Fruit fly (Drosophila melanogaster): ENCODE results near the gene tal-3A.

tal-3A gene

DNA sequence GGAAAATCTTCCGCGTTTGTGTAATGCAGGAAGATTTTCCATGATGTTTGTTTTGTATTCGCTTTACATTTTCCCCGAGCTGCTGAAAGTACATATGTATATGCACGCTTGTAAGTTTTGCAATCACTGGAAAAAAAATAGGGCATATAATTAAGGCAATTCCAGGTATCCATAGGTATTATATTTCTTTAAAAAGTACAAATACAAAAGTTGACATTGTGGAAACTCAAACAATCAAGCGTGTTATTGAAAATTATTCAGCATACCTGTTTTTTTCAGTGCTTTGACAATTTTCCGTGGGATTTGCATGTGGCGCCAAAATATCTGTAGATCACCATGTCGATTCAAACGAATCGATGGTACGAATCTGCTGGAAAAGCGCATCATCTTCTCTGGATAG is 18.1 kb downstream of the tal-3A start (continued):
- no peak for TF ChIP-seq CG11762 (GFP tag; optimal IDR thresholded peaks at IDR 0.05; ENCODE audit: insufficient read depth)
- peak; percentile 73 for TF ChIP-seq Eip78C (GFP tag)
- TF ChIP-seq CG6808 (GFP tag; optimal IDR thresholded peaks at IDR 0.05): no peak
- no peak for TF ChIP-seq CG6854 (GFP tag; optimal IDR thresholded peaks at IDR 0.05)
- TF ChIP-seq achi (GFP tag; optimal IDR thresholded peaks at IDR 0.05): no peak
- TF ChIP-seq Blimp-1 (GFP tag; optimal IDR thresholded peaks at IDR 0.05): no peak
- TF ChIP-seq CG32006 (GFP tag; optimal IDR thresholded peaks at IDR 0.05): peak; percentile 72
- TF ChIP-seq topi (GFP tag; optimal IDR thresholded peaks at IDR 0.05): no peak
- TF ChIP-seq Smox (GFP tag; optimal IDR thresholded peaks at IDR 0.05): no peak
- TF ChIP-seq lz (GFP tag; optimal IDR thresholded peaks at IDR 0.05): peak; percentile 8
- peak; percentile 91 for TF ChIP-seq Hr4 (GFP tag; optimal IDR thresholded peaks at IDR 0.05)
- peak; percentile 74 for TF ChIP-seq CG8119 (GFP tag; IDR thresholded peaks at IDR 0.05)
- no peak for TF ChIP-seq Eip93F (GFP tag; optimal IDR thresholded peaks at IDR 0.05)
- TF ChIP-seq Met (GFP tag; optimal IDR thresholded peaks at IDR 0.05): peak; percentile 10
- peak; percentile 77 for TF ChIP-seq CG15336 (GFP tag; IDR thresholded peaks at IDR 0.05)
- no peak for TF ChIP-seq CG10669 (GFP tag; optimal IDR thresholded peaks at IDR 0.05)
- TF ChIP-seq CG6792 (GFP tag; optimal IDR thresholded peaks at IDR 0.05): no peak
- peak; percentile 5 for TF ChIP-seq esn (GFP tag; optimal IDR thresholded peaks at IDR 0.05)
- TF ChIP-seq CG6163 (GFP tag; IDR thresholded peaks at IDR 0.05): peak; percentile 48; the same call in 1 of the 3 replicates
- peak; percentile 32 for TF ChIP-seq CG31627 (GFP tag; optimal IDR thresholded peaks at IDR 0.05)
- TF ChIP-seq fd59A (GFP tag; optimal IDR thresholded peaks at IDR 0.05): no peak
- TF ChIP-seq Sox15 (GFP tag; optimal IDR thresholded peaks at IDR 0.05): no peak
- no peak for TF ChIP-seq CG1621 (tag; optimal IDR thresholded peaks at IDR 0.05)
- TF ChIP-seq net (GFP tag; optimal IDR thresholded peaks at IDR 0.05): peak; percentile 4

DNA sequence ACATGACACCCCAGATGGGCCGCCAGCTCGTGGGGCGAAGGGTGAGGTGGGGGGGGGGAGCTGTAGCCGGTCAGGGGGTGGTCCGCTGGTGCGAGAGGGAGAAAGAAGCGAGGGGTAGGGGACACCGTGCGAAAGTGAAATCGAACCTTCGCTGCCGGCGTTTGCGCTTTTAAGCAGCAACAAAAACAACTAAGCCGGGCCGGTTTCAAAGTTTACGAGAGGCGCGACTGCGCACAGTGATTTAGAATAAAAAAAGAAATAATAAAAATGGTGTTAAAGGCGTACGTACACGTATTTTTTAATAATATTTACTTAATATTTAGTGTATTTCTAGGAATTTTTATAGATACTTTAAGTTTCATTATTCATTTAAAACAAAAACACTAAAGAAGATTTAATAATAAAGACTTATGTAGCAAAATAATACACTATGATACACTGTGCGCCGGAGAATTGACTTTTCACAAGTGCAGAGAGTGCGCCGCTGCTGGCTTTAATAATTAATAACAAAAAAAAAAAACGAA is 18.7 kb downstream of the tal-3A start:
- no peak for TF ChIP-seq spab (GFP tag; optimal IDR thresholded peaks at IDR 0.05)
- peak; percentile 79 for TF ChIP-seq OdsH (GFP tag; optimal IDR thresholded peaks at IDR 0.05)
- TF ChIP-seq Ets21C (GFP tag; optimal IDR thresholded peaks at IDR 0.05): peak; percentile 41
- TF ChIP-seq Hr39 (GFP tag; optimal IDR thresholded peaks at IDR 0.05): peak; percentile 54
- TF ChIP-seq ss (GFP tag; optimal IDR thresholded peaks at IDR 0.05): peak; percentile 39 to 78
- TF ChIP-seq Sox102F (GFP tag; optimal IDR thresholded peaks at IDR 0.05): peak; percentile 79
- peak; percentile 99 for TF ChIP-seq Blimp-1 (GFP tag; optimal IDR thresholded peaks at IDR 0.05)
- peak; percentile 50 for TF ChIP-seq vri (GFP tag; optimal IDR thresholded peaks at IDR 0.05)
- TF ChIP-seq CG7368 (GFP tag; optimal IDR thresholded peaks at IDR 0.05): no peak
- TF ChIP-seq CG8119 (GFP tag; IDR thresholded peaks at IDR 0.05): peak; percentile 97
- peak; percentile 69 for TF ChIP-seq acj6 (GFP tag; optimal IDR thresholded peaks at IDR 0.05)
- TF ChIP-seq CG32006 (GFP tag; optimal IDR thresholded peaks at IDR 0.05): peak; percentile 88
- TF ChIP-seq fkh (GFP tag; optimal IDR thresholded peaks at IDR 0.05): no peak
- TF ChIP-seq CG6276 (GFP tag; optimal IDR thresholded peaks at IDR 0.05): peak; percentile 62
- TF ChIP-seq dac (GFP tag; optimal IDR thresholded peaks at IDR 0.05): no peak
- peak; percentile 89 for TF ChIP-seq CG8632 (GFP tag; optimal IDR thresholded peaks at IDR 0.05)
- TF ChIP-seq cyc (GFP tag; optimal IDR thresholded peaks at IDR 0.05): peak; percentile 30
- peak; percentile 55 for TF ChIP-seq CG16779 (tag; optimal IDR thresholded peaks at IDR 0.05)
- TF ChIP-seq achi (GFP tag; optimal IDR thresholded peaks at IDR 0.05): peak; percentile 87
- TF ChIP-seq CG11294 (GFP tag; IDR thresholded peaks at IDR 0.05): peak; percentile 58; the same call in 1 of the 2 replicates
- TF ChIP-seq Eip75B (GFP tag; optimal IDR thresholded peaks at IDR 0.05): peak; percentile 45
- TF ChIP-seq CG8319 (GFP tag; optimal IDR thresholded peaks at IDR 0.05): no peak
- TF ChIP-seq svp (GFP tag): peak; percentile 87
- TF ChIP-seq fd85E (GFP tag; optimal IDR thresholded peaks at IDR 0.05): peak; percentile 2
- peak; percentile 54 for TF ChIP-seq Ets96B (tag; optimal IDR thresholded peaks at IDR 0.05)
- peak; percentile 11 for TF ChIP-seq CG11902 (GFP tag; optimal IDR thresholded peaks at IDR 0.05)
- TF ChIP-seq CG6163 (GFP tag; IDR thresholded peaks at IDR 0.05): peak; percentile 85; the same call in 2 of the 3 replicates
- TF ChIP-seq Hr4 (GFP tag; optimal IDR thresholded peaks at IDR 0.05): peak; percentile 73
- peak; percentile 12 for TF ChIP-seq CG10669 (GFP tag; optimal IDR thresholded peaks at IDR 0.05)
- no peak for TF ChIP-seq Hr38 (GFP tag; optimal IDR thresholded peaks at IDR 0.05)
- TF ChIP-seq CG6808 (GFP tag; optimal IDR thresholded peaks at IDR 0.05): peak; percentile 29
- TF ChIP-seq fd59A (GFP tag; optimal IDR thresholded peaks at IDR 0.05): no peak
- peak; percentile 93 for TF ChIP-seq Eip78C (GFP tag)
- TF ChIP-seq eg (GFP tag; IDR thresholded peaks at IDR 0.05): peak; percentile 90
- TF ChIP-seq topi (GFP tag; optimal IDR thresholded peaks at IDR 0.05): peak; percentile 72
- TF ChIP-seq Eip93F (GFP tag; optimal IDR thresholded peaks at IDR 0.05): peak; percentile 44
- TF ChIP-seq CG1621 (tag; optimal IDR thresholded peaks at IDR 0.05): no peak
- peak; percentile 9 for TF ChIP-seq CG9139 (GFP tag; optimal IDR thresholded peaks at IDR 0.05)
